Worm (Caenorhabditis elegans): Measurements from ENCODE around the gene F14F8.8.
"Not testable (repeated sequence)": the region's sequence is repeated elsewhere in the genome, so short reads cannot be mapped to it uniquely, and the experiment has no call there.

ce11 chrV:16649200-16649599 is 22.9 kb downstream of the F14F8.8 start, which contains the start of gene W06G6.11:
- TF ChIP-seq him-1, W03F9.2 (tag; optimal IDR thresholded peaks at IDR 0.05): not testable (repeated sequence)
